Fruit fly (Drosophila melanogaster) whole organism, embryonic: ENCODE results near the gene Cog2.

Experiments used
- Atf6 ChIP-seq: fragments of 200-800 bp; sonication (Bioruptor generic); IDR thresholded peaks from 2 replicates; pipeline ENCODE4 v1.3.6; 2022; ENCODE audit warnings: missing biosample characterization, missing genetic modification characterization
- Awh ChIP-seq: fragments of 200-800 bp; sonication (Bioruptor generic); IDR thresholded peaks from 2 replicates; pipeline ENCODE4, ENCODE4 v1.3.6; 2022; ENCODE audit warnings: missing biosample characterization, missing genetic modification characterization
- Bgb ChIP-seq: fragments of 200-800 bp; sonication (Bioruptor generic); IDR thresholded peaks from 2 replicates; pipeline ENCODE4 v1.3.6; 2022; ENCODE audit warnings: missing biosample characterization, missing genetic modification characterization; ENCODE audit not compliant: partially characterized antibody
- CG1024 ChIP-seq: fragments of 200-800 bp; sonication (Bioruptor generic); IDR thresholded peaks from 2 replicates; pipeline ENCODE4 v1.3.6; 2022; ENCODE audit warnings: missing biosample characterization, missing genetic modification characterization
- CG12155 ChIP-seq: fragments of 200-800 bp; sonication (Bioruptor generic); optimal IDR thresholded peaks from 3 replicates; lab custom pipeline; 2016; ENCODE audit warnings: missing biosample characterization, missing genetic modification characterization
- CG12219 ChIP-seq: fragments of 200-800 bp; sonication (Bioruptor generic); optimal IDR thresholded peaks from 3 replicates; lab custom pipeline; 2018; ENCODE audit warnings: missing biosample characterization, mild to moderate bottlenecking, missing genetic modification characterization
- CG12769 ChIP-seq: fragments of 200-800 bp; sonication (Bioruptor generic); optimal IDR thresholded peaks from 2 replicates; lab custom pipeline; 2019; ENCODE audit warnings: missing biosample characterization, mild to moderate bottlenecking, missing genetic modification characterization, moderate library complexity
- CG13123 ChIP-seq: fragments of 200-800 bp; sonication (Bioruptor generic); optimal IDR thresholded peaks from 2 replicates; lab custom pipeline; 2016; ENCODE audit warnings: missing biosample characterization, missing genetic modification characterization
- CG13287 ChIP-seq: fragments of 200-800 bp; sonication (Bioruptor generic); IDR thresholded peaks from 2 replicates; pipeline ENCODE4 v1.3.6; 2022; ENCODE audit warnings: missing biosample characterization, missing genetic modification characterization; ENCODE audit not compliant: partially characterized antibody
- CG13894 ChIP-seq: fragments of 200-800 bp; sonication (Bioruptor generic); optimal IDR thresholded peaks from 3 replicates; lab custom pipeline; 2018; ENCODE audit warnings: missing biosample characterization, mild to moderate bottlenecking, missing genetic modification characterization, moderate library complexity
- CG14667 ChIP-seq: fragments of 200-800 bp; sonication (Bioruptor generic); IDR thresholded peaks from 2 replicates; pipeline ENCODE4 v1.3.6; 2022; ENCODE audit warnings: missing biosample characterization, missing genetic modification characterization
- CG14965 ChIP-seq: fragments of 200-800 bp; sonication (Bioruptor generic); optimal IDR thresholded peaks from 2 replicates; lab custom pipeline; 2016; ENCODE audit warnings: missing biosample characterization, missing genetic modification characterization, borderline replicate concordance
- CG17186 ChIP-seq: fragments of 200-800 bp; sonication (Bioruptor generic); optimal IDR thresholded peaks from 3 replicates; lab custom pipeline; 2017; ENCODE audit warnings: missing biosample characterization, missing genetic modification reagents, missing genetic modification characterization
- CG17912 ChIP-seq: fragments of 200-800 bp; sonication (Bioruptor generic); optimal IDR thresholded peaks from 2 replicates; lab custom pipeline; 2018; ENCODE audit warnings: missing biosample characterization, mild to moderate bottlenecking, missing genetic modification characterization
- CG34224 ChIP-seq: fragments of 200-800 bp; sonication (Bioruptor generic); IDR thresholded peaks from 3 replicates; pipeline ENCODE4 v1.3.6; 2022; ENCODE audit warnings: missing biosample characterization, missing genetic modification characterization; ENCODE audit not compliant: partially characterized antibody
- CG42726 ChIP-seq: fragments of 200-800 bp; sonication (Bioruptor generic); IDR thresholded peaks from 2 replicates; pipeline ENCODE4 v1.3.6; 2022; ENCODE audit warnings: missing biosample characterization, missing genetic modification characterization; ENCODE audit not compliant: partially characterized antibody
- CG5180 ChIP-seq: fragments of 200-800 bp; sonication (Bioruptor generic); optimal IDR thresholded peaks from 3 replicates; lab custom pipeline; 2017; ENCODE audit warnings: missing biosample characterization, missing genetic modification characterization, mild to moderate bottlenecking, moderate library complexity, missing genetic modification reagents
- CG5953 ChIP-seq: fragments of 200-800 bp; sonication (Bioruptor generic); IDR thresholded peaks from 2 replicates; pipeline ENCODE4 v1.3.6; 2022; ENCODE audit warnings: missing biosample characterization, missing genetic modification characterization
- CG6791 ChIP-seq: fragments of 200-800 bp; sonication (Bioruptor generic); IDR thresholded peaks from 3 replicates; pipeline ENCODE4 v1.3.6; 2022; ENCODE audit warnings: missing biosample characterization, missing genetic modification characterization; ENCODE audit not compliant: partially characterized antibody
- CG7928 ChIP-seq: fragments of 200-800 bp; sonication (Bioruptor generic); optimal IDR thresholded peaks from 2 replicates; lab custom pipeline; 2017; ENCODE audit warnings: missing biosample characterization, mild to moderate bottlenecking, missing genetic modification characterization
- CG8089 ChIP-seq: fragments of 200-800 bp; sonication (Bioruptor generic); optimal IDR thresholded peaks from 3 replicates; lab custom pipeline; 2016; ENCODE audit warnings: missing biosample characterization, missing genetic modification characterization
- CG9727 ChIP-seq: fragments of 200-800 bp; sonication (Bioruptor generic); optimal IDR thresholded peaks from 3 replicates; lab custom pipeline; 2017; ENCODE audit warnings: missing biosample characterization, mild to moderate bottlenecking, missing genetic modification characterization
- Dll ChIP-seq: fragments of 200-800 bp; sonication (Bioruptor generic); IDR thresholded peaks from 4 replicates; pipeline ENCODE4 v1.3.6; 2022; ENCODE audit warnings: missing biosample characterization, missing genetic modification characterization; ENCODE audit not compliant: partially characterized antibody
- Doc2 ChIP-seq: fragments of 200-800 bp; sonication (Bioruptor generic); IDR thresholded peaks from 2 replicates; pipeline ENCODE4 v1.3.6; 2022; ENCODE audit warnings: missing biosample characterization, missing genetic modification characterization
- Fer1 ChIP-seq: fragments of 200-800 bp; sonication (Bioruptor generic); optimal IDR thresholded peaks from 2 replicates; lab custom pipeline; 2017; ENCODE audit warnings: missing biosample characterization, mild to moderate bottlenecking, missing genetic modification characterization
- GATAe ChIP-seq: fragments of 200-800 bp; sonication (Bioruptor generic); conservative IDR thresholded peaks from 2 replicates; pipeline ENCODE4 v1.3.6; 2022; ENCODE audit warnings: missing biosample characterization, missing genetic modification characterization
- HmgZ ChIP-seq: fragments of 200-800 bp; sonication (Bioruptor generic); optimal IDR thresholded peaks from 2 replicates; lab custom pipeline; 2018; ENCODE audit warnings: missing biosample characterization, mild to moderate bottlenecking, missing genetic modification characterization
- Hmx ChIP-seq: fragments of 200-800 bp; sonication (Bioruptor generic); optimal IDR thresholded peaks from 2 replicates; lab custom pipeline; 2016; ENCODE audit warnings: missing biosample characterization, missing genetic modification characterization
- Max ChIP-seq: fragments of 200-800 bp; sonication (Bioruptor generic); optimal IDR thresholded peaks from 2 replicates; lab custom pipeline; 2016; ENCODE audit warnings: missing biosample characterization, mild to moderate bottlenecking, missing genetic modification characterization
- Nf-YB ChIP-seq: fragments of 200-800 bp; sonication (Bioruptor generic); optimal IDR thresholded peaks from 3 replicates; lab custom pipeline; 2019; ENCODE audit warnings: missing biosample characterization, mild to moderate bottlenecking, missing genetic modification characterization, moderate library complexity
- Nf-YC ChIP-seq: fragments of 200-800 bp; optimal IDR thresholded peaks from 3 replicates; lab custom pipeline; 2019; ENCODE audit warnings: missing biosample characterization, mild to moderate bottlenecking, missing genetic modification characterization, moderate library complexity
- Oli ChIP-seq: fragments of 200-800 bp; sonication (Bioruptor generic); optimal IDR thresholded peaks from 2 replicates; lab custom pipeline; 2018; ENCODE audit warnings: missing biosample characterization, mild to moderate bottlenecking, missing genetic modification characterization, moderate library complexity
- Rx ChIP-seq: fragments of 200-800 bp; sonication (Bioruptor generic); IDR thresholded peaks from 2 replicates; pipeline ENCODE4 v1.3.6; 2022; ENCODE audit warnings: missing biosample characterization, missing genetic modification characterization
- Sry-δ ChIP-seq: fragments of 200-800 bp; sonication (Bioruptor generic); optimal IDR thresholded peaks from 2 replicates; lab custom pipeline; 2016; ENCODE audit warnings: missing biosample characterization, missing genetic modification characterization
- abd-A ChIP-seq: fragments of 200-800 bp; sonication (Bioruptor generic); optimal IDR thresholded peaks from 3 replicates; lab custom pipeline; 2019; ENCODE audit warnings: missing biosample characterization, mild to moderate bottlenecking, missing genetic modification characterization, moderate library complexity
- bcd ChIP-seq: fragments of 200-800 bp; sonication (Bioruptor generic); optimal IDR thresholded peaks from 2 replicates; lab custom pipeline; 2017; ENCODE audit warnings: missing biosample characterization, mild to moderate bottlenecking, missing genetic modification characterization
- dpn ChIP-seq, 2 experiments: fragments of 200-800 bp; sonication (Bioruptor generic); optimal IDR thresholded peaks; 3 replicates each; lab custom pipeline; 2016; ENCODE audit warnings: missing biosample characterization in 2 of 2, missing genetic modification characterization in 2 of 2
- dysf ChIP-seq: fragments of 200-800 bp; sonication (Bioruptor generic); IDR thresholded peaks from 3 replicates; pipeline ENCODE4 v1.3.6; 2022; ENCODE audit warnings: missing biosample characterization, missing genetic modification characterization
- gem ChIP-seq: fragments of 200-800 bp; sonication (Bioruptor generic); optimal IDR thresholded peaks from 2 replicates; lab custom pipeline; 2019; ENCODE audit warnings: missing biosample characterization, mild to moderate bottlenecking, missing genetic modification characterization, moderate library complexity
- grn ChIP-seq: fragments of 200-800 bp; sonication (Bioruptor generic); optimal IDR thresholded peaks from 3 replicates; lab custom pipeline; 2017; ENCODE audit warnings: missing biosample characterization, missing genetic modification characterization
- gro ChIP-seq: fragments of 200-800 bp; sonication (Bioruptor generic); optimal IDR thresholded peaks from 2 replicates; lab custom pipeline; 2016; ENCODE audit warnings: missing biosample characterization, missing genetic modification characterization
- jigr1 ChIP-seq: fragments of 200-800 bp; sonication (Bioruptor generic); IDR thresholded peaks from 3 replicates; pipeline ENCODE4 v1.3.6; 2022; ENCODE audit warnings: missing biosample characterization, missing genetic modification characterization
- kah ChIP-seq: fragments of 200-800 bp; sonication (Bioruptor generic); optimal IDR thresholded peaks from 2 replicates; lab custom pipeline; 2018; ENCODE audit warnings: missing biosample characterization, mild to moderate bottlenecking, missing genetic modification characterization
- lmd ChIP-seq: fragments of 200-800 bp; sonication (Bioruptor generic); IDR thresholded peaks from 2 replicates; pipeline ENCODE4 v1.3.6; 2022; ENCODE audit warnings: missing biosample characterization, missing genetic modification characterization
- onecut ChIP-seq: fragments of 200-800 bp; sonication (Bioruptor generic); IDR thresholded peaks from 2 replicates; pipeline ENCODE4 v1.3.6; 2022; ENCODE audit warnings: missing biosample characterization, missing genetic modification characterization
- row ChIP-seq: fragments of 200-800 bp; sonication (Bioruptor generic); IDR thresholded peaks from 3 replicates; pipeline ENCODE4 v1.3.6; 2022; ENCODE audit warnings: missing biosample characterization, missing genetic modification characterization
- sqz ChIP-seq: fragments of 200-800 bp; sonication (Bioruptor generic); optimal IDR thresholded peaks from 3 replicates; lab custom pipeline; 2018; ENCODE audit warnings: missing biosample characterization, mild to moderate bottlenecking, missing genetic modification characterization
- tio ChIP-seq: fragments of 200-800 bp; sonication (Bioruptor generic); optimal IDR thresholded peaks from 2 replicates; lab custom pipeline; 2017; ENCODE audit warnings: missing biosample characterization, missing genetic modification characterization, inconsistent platforms
- tll ChIP-seq, 2 experiments: fragments of 200-800 bp in 1 of 2; fragments of >200 bp in 1 of 2; sonication (Bioruptor generic) in 1 of 2; optimal IDR thresholded peaks; 2 replicates each; lab custom pipeline; 2017 to 2019; ENCODE audit warnings: missing biosample characterization in 2 of 2, missing genetic modification characterization in 2 of 2, mild to moderate bottlenecking in 1 of 2, moderate library complexity in 1 of 2
- toy ChIP-seq: fragments of 200-800 bp; sonication (Bioruptor generic); IDR thresholded peaks from 2 replicates; pipeline ENCODE4 v1.3.6; 2022; ENCODE audit warnings: missing biosample characterization, missing genetic modification characterization
- zfh2 ChIP-seq: fragments of 200-800 bp; sonication (Bioruptor generic); optimal IDR thresholded peaks from 2 replicates; lab custom pipeline; 2016; ENCODE audit warnings: missing biosample characterization, missing genetic modification characterization

Cog2 gene

dm6 chr3R:15361490-15361889 is at the start of gene Cog2, which contains the start of gene Trax:
Cog2 (minus strand) TSS chr3R:15361657.
Trax (plus strand) TSS chr3R:15361692.
- no peak for TF ChIP-seq jigr1 (GFP tag; lab: Robert Waterston, UW)
- TF ChIP-seq CG13123 (GFP tag; lab: Kevin White, UChicago), result no peak
- TF ChIP-seq sqz (GFP tag; lab: Kevin White, UChicago), result no peak
- TF ChIP-seq CG17912 (GFP tag; lab: Kevin White, UChicago), result no peak
- no peak for TF ChIP-seq kah (GFP tag; lab: Kevin White, UChicago)
- no peak for TF ChIP-seq onecut
- no peak for TF ChIP-seq Nf-YB (GFP tag; lab: Kevin White, UChicago)
- no peak for TF ChIP-seq gem (tag; lab: Kevin White, UChicago)
- TF ChIP-seq Sry-δ (GFP tag; lab: Kevin White, UChicago), result peak; percentile 75
- no peak for TF ChIP-seq Max (GFP tag; lab: Kevin White, UChicago)
- TF ChIP-seq Doc2 (GFP tag; lab: Robert Waterston, UW), result no peak
- TF ChIP-seq Rx (GFP tag; lab: Robert Waterston, UW), result no peak
- TF ChIP-seq CG14965 (GFP tag; lab: Kevin White, UChicago), result no peak
- no peak for TF ChIP-seq CG12769 (tag; lab: Kevin White, UChicago)
- TF ChIP-seq CG1024 (GFP tag; lab: Robert Waterston, UW), result no peak
- TF ChIP-seq Awh (GFP tag; lab: Robert Waterston, UW), result no peak
- TF ChIP-seq toy, result no peak
- no peak for TF ChIP-seq Nf-YC
- no peak for TF ChIP-seq tll (GFP tag; optimal IDR thresholded peaks at IDR 0.05; lab: Kevin White, UChicago)
- no peak for TF ChIP-seq bcd (GFP tag; lab: Kevin White, UChicago)
- no peak for TF ChIP-seq dysf (GFP tag; lab: Robert Waterston, UW)
- TF ChIP-seq row (GFP tag; lab: Robert Waterston, UW), result no peak
- no peak for TF ChIP-seq HmgZ (tag; lab: Kevin White, UChicago)
- no peak for TF ChIP-seq CG14667 (GFP tag; lab: Robert Waterston, UW)
- TF ChIP-seq CG17186 (GFP tag; lab: Kevin White, UChicago), result no peak
- TF ChIP-seq Atf6, result no peak
- no peak for TF ChIP-seq Hmx
- TF ChIP-seq Fer1, result no peak
- no peak for TF ChIP-seq grn (GFP tag; lab: Kevin White, UChicago)
- TF ChIP-seq CG8089, result no peak
- no peak for TF ChIP-seq CG12219 (GFP tag; lab: Kevin White, UChicago)
- TF ChIP-seq GATAe (GFP tag; lab: Robert Waterston, UW), result no peak
- TF ChIP-seq CG9727 (GFP tag; lab: Kevin White, UChicago), result no peak
- TF ChIP-seq CG42726 (GFP tag; lab: Robert Waterston, UW), result peak; percentile 91
- TF ChIP-seq tio, result no peak
- TF ChIP-seq CG12155 (GFP tag; lab: Kevin White, UChicago), result no peak
- peak; percentile 94 for TF ChIP-seq Dll (GFP tag; lab: Robert Waterston, UW)
- TF ChIP-seq CG13894, result no peak
- no peak for TF ChIP-seq abd-A (tag; lab: Kevin White, UChicago)
- TF ChIP-seq gro (GFP tag; lab: Kevin White, UChicago), result no peak
- TF ChIP-seq CG6791 (GFP tag; lab: Robert Waterston, UW), result peak; percentile 89
- peak; percentile 95 for TF ChIP-seq CG13287 (GFP tag; lab: Robert Waterston, UW)
- TF ChIP-seq CG34224 (GFP tag; lab: Robert Waterston, UW), result peak; percentile 94
- TF ChIP-seq Bgb (GFP tag; lab: Robert Waterston, UW), result peak; percentile 87
- TF ChIP-seq CG7928, result no peak
- no peak for TF ChIP-seq Oli (tag; lab: Kevin White, UChicago)
- no peak for TF ChIP-seq lmd
- no peak for TF ChIP-seq CG5953 (GFP tag; lab: Robert Waterston, UW)
- TF ChIP-seq dpn (GFP tag; optimal IDR thresholded peaks at IDR 0.05; lab: Kevin White, UChicago), result no peak
- no peak for TF ChIP-seq zfh2 (GFP tag; lab: Kevin White, UChicago)
- TF ChIP-seq CG5180, result no peak
